Fruit fly (Drosophila melanogaster): ENCODE results near the gene Srp54.
A peak's percentile ranks its signal among the peaks of the same experiment; 100 is the strongest.

Gene Srp54

dm6 chr2L:9956993-9957652 is 44.4 kb downstream of the Srp54 start, which contains the start of the genes CG4658 and CG5846 (continued):
- TF ChIP-seq CG11560 (tag; IDR thresholded peaks at IDR 0.05) (peak; percentile 78), CG12236 (GFP tag; optimal IDR thresholded peaks at IDR 0.05) (peak; percentile 91), CG2199 (GFP tag; IDR thresholded peaks at IDR 0.05) (peak; percentile 77; the same call in 2 of the 3 replicates), hkb (optimal IDR thresholded peaks at IDR 0.05) (no peak), hkb (GFP tag; IDR thresholded peaks at IDR 0.05) (peak; percentile 96), CG1529 (GFP tag; optimal IDR thresholded peaks at IDR 0.05) (peak; percentile 79), ab (GFP tag; optimal IDR thresholded peaks at IDR 0.05) (peak; percentile 26), Stat92E (GFP tag; optimal IDR thresholded peaks at IDR 0.05) (peak in 1 of 3 experiments; percentile 88), slbo (GFP tag; IDR thresholded peaks at IDR 0.05) (peak; percentile 95), CG8388 (GFP tag; optimal IDR thresholded peaks at IDR 0.05) (peak; percentile 96), CrebB (tag; optimal IDR thresholded peaks at IDR 0.05) (peak; percentile 76), HmgZ (tag; optimal IDR thresholded peaks at IDR 0.05) (peak; percentile 94), CG12942 (GFP tag; optimal IDR thresholded peaks at IDR 0.05) (peak; percentile 94), gem (tag; optimal IDR thresholded peaks at IDR 0.05) (peak; percentile 98), CG4360 (GFP tag; IDR thresholded peaks at IDR 0.05) (peak; percentile 38; the same call in 1 of the 2 replicates), klu (GFP tag; IDR thresholded peaks at IDR 0.05) (peak; percentile 87), ftz-f1 (GFP tag; optimal IDR thresholded peaks at IDR 0.05) (no peak), Pdp1 (GFP tag; optimal IDR thresholded peaks at IDR 0.05) (peak; percentile 85 to 87), CG1602 (GFP tag; optimal IDR thresholded peaks at IDR 0.05) (peak; percentile 96), Dll (GFP tag; IDR thresholded peaks at IDR 0.05; ENCODE audit: partially characterized antibody) (no peak; the same call in 3 of the 4 replicates), Max (GFP tag; optimal IDR thresholded peaks at IDR 0.05) (peak; percentile 90), bowl (GFP tag; IDR thresholded peaks at IDR 0.05) (peak; percentile 81), CG10654 (GFP tag; optimal IDR thresholded peaks at IDR 0.05) (peak; percentile 93), CG10431 (GFP tag; optimal IDR thresholded peaks at IDR 0.05) (peak; percentile 77), ato (GFP tag; IDR thresholded peaks at IDR 0.05; ENCODE audit: partially characterized antibody) (no peak), pita (GFP tag; optimal IDR thresholded peaks at IDR 0.05) (no peak), CG13296 (GFP tag; optimal IDR thresholded peaks at IDR 0.05) (peak; percentile 90), CG17186 (GFP tag; optimal IDR thresholded peaks at IDR 0.05) (peak; percentile 65), bcd (GFP tag; optimal IDR thresholded peaks at IDR 0.05) (peak; percentile 93), Bdp1 (GFP tag; optimal IDR thresholded peaks at IDR 0.05) (peak; percentile 80), CG30431 (GFP tag; optimal IDR thresholded peaks at IDR 0.05) (peak; percentile 73), inv (GFP tag; IDR thresholded peaks at IDR 0.05; ENCODE audit: partially characterized antibody) (no peak), Aef1 (GFP tag; IDR thresholded peaks at IDR 0.05) (peak; percentile 93), Meics (GFP tag; optimal IDR thresholded peaks at IDR 0.05) (peak; percentile 92), CG16779 (GFP tag; IDR thresholded peaks at IDR 0.05) (no peak), sim (GFP tag; IDR thresholded peaks at IDR 0.05) (peak; percentile 93), sna (GFP tag; IDR thresholded peaks at IDR 0.05; ENCODE audit: partially characterized antibody) (no peak), Sry-β (GFP tag; optimal IDR thresholded peaks at IDR 0.05) (peak; percentile 39), crp (GFP tag; optimal IDR thresholded peaks at IDR 0.05) (peak in 1 of 2 experiments; percentile 60), CG4404 (GFP tag; IDR thresholded peaks at IDR 0.05) (peak; percentile 91), CG18764 (GFP tag; optimal IDR thresholded peaks at IDR 0.05) (peak; percentile 93), sqz (GFP tag; optimal IDR thresholded peaks at IDR 0.05) (peak; percentile 79), TFAM (GFP tag; optimal IDR thresholded peaks at IDR 0.05) (peak; percentile 67), CG15269 (tag; optimal IDR thresholded peaks at IDR 0.05) (peak; percentile 93), nmo (GFP tag; optimal IDR thresholded peaks at IDR 0.05) (peak; percentile 97), ATbp (GFP tag; optimal IDR thresholded peaks at IDR 0.05) (peak; percentile 84), HLH4C (GFP tag; IDR thresholded peaks at IDR 0.05; ENCODE audit: partially characterized antibody) (no peak), Awh (GFP tag; IDR thresholded peaks at IDR 0.05) (peak; percentile 97), NC2β (GFP tag; optimal IDR thresholded peaks at IDR 0.05) (peak; percentile 84)

Measured in whole organism, embryonic.